Fruit fly (Drosophila melanogaster): ENCODE measurements around the gene CG14556.

Gene CG14556

dm6 chr3R:26098502-26099210 lies 27.8 kb upstream of the CG14556 start, which contains the start of gene dysf (continued):
- TF ChIP-seq CG12104 (GFP tag; optimal IDR thresholded peaks at IDR 0.05) (peak; percentile 14), CG4282 (GFP tag; optimal IDR thresholded peaks at IDR 0.05) (no peak), esg (GFP tag; conservative IDR thresholded peaks at IDR 0.05) (0 out of 2 replicates have a peak, but pooled peaks have one; percentile 8), CG9727 (GFP tag; optimal IDR thresholded peaks at IDR 0.05) (peak; percentile 88), row (GFP tag; IDR thresholded peaks at IDR 0.05) (peak; percentile 68; the same call in 2 of the 3 replicates), B-H1 (GFP tag; IDR thresholded peaks at IDR 0.05) (no peak), CG12942 (GFP tag; optimal IDR thresholded peaks at IDR 0.05) (peak; percentile 40), Lhr (GFP tag; optimal IDR thresholded peaks at IDR 0.05) (no peak), CG17385 (GFP tag; optimal IDR thresholded peaks at IDR 0.05) (peak; percentile 64), MESR4 (GFP tag; optimal IDR thresholded peaks at IDR 0.05) (no peak), CG7372 (GFP tag; IDR thresholded peaks at IDR 0.05) (peak; percentile 31; the same call in 1 of the 2 replicates), CG9932 (GFP tag; IDR thresholded peaks at IDR 0.05) (peak; percentile 46), CG5245 (GFP tag; optimal IDR thresholded peaks at IDR 0.05) (peak; percentile 28), lola (GFP tag; optimal IDR thresholded peaks at IDR 0.05) (peak in 1 of 3 experiments; percentile 89), Six4 (GFP tag; optimal IDR thresholded peaks at IDR 0.05) (peak; percentile 55), bsh (GFP tag; optimal IDR thresholded peaks at IDR 0.05) (peak; percentile 2 to 60), CG2678 (tag; optimal IDR thresholded peaks at IDR 0.05) (peak; percentile 87), Dfd (GFP tag; optimal IDR thresholded peaks at IDR 0.05) (no peak), gce (GFP tag; IDR thresholded peaks at IDR 0.05) (no peak), CG17829 (tag; optimal IDR thresholded peaks at IDR 0.05) (peak; percentile 85), odd (GFP tag; optimal IDR thresholded peaks at IDR 0.05) (peak; percentile 68), Eip74EF (GFP tag; optimal IDR thresholded peaks at IDR 0.05) (peak in 1 of 2 experiments; percentile 45), CoRest (tag; optimal IDR thresholded peaks at IDR 0.05) (peak; percentile 89), tin (GFP tag; optimal IDR thresholded peaks at IDR 0.05) (peak; percentile 54), slp2 (GFP tag; optimal IDR thresholded peaks at IDR 0.05) (no peak), NfI (GFP tag; optimal IDR thresholded peaks at IDR 0.05) (peak; percentile 48), HLH3B (GFP tag; IDR thresholded peaks at IDR 0.05) (peak; percentile 63), Deaf1 (tag; optimal IDR thresholded peaks at IDR 0.05) (peak; percentile 59), cato (GFP tag; optimal IDR thresholded peaks at IDR 0.05; ENCODE audit: borderline replicate concordance) (peak; percentile 13), CG11085 (GFP tag; IDR thresholded peaks at IDR 0.05) (peak; percentile 18; the same call in 1 of the 2 replicates), wdn (GFP tag; IDR thresholded peaks at IDR 0.05) (no peak), CG14710 (tag; optimal IDR thresholded peaks at IDR 0.05) (peak; percentile 84), CG16815 (GFP tag; optimal IDR thresholded peaks at IDR 0.05) (peak; percentile 46), chif (GFP tag; optimal IDR thresholded peaks at IDR 0.05) (no peak), shn (GFP tag; optimal IDR thresholded peaks at IDR 0.05) (no peak), Xbp1 (GFP tag; optimal IDR thresholded peaks at IDR 0.05) (peak; percentile 48), CG6175 (GFP tag; IDR thresholded peaks at IDR 0.05) (no peak), CG3847 (GFP tag; IDR thresholded peaks at IDR 0.05) (peak; percentile 46; the same call in 1 of the 2 replicates), zen2 (GFP tag; IDR thresholded peaks at IDR 0.05; ENCODE audit: partially characterized antibody) (no peak), dati (GFP tag; IDR thresholded peaks at IDR 0.05) (no peak), CG2116 (GFP tag; optimal IDR thresholded peaks at IDR 0.05) (peak; percentile 16), ewg (GFP tag; optimal IDR thresholded peaks at IDR 0.05) (peak; percentile 3), tup (GFP tag; optimal IDR thresholded peaks at IDR 0.05) (no peak), nerfin-1 (tag; optimal IDR thresholded peaks at IDR 0.05) (peak; percentile 60), unpg (GFP tag; optimal IDR thresholded peaks at IDR 0.05) (peak; percentile 30), CG30431 (GFP tag; optimal IDR thresholded peaks at IDR 0.05) (peak; percentile 37), Doc3 (GFP tag; IDR thresholded peaks at IDR 0.05; ENCODE audit: partially characterized antibody) (no peak), CG1602 (GFP tag; optimal IDR thresholded peaks at IDR 0.05) (peak; percentile 60)

All from whole organism, embryonic.